Fruit fly (Drosophila melanogaster) whole organism, embryonic: ENCODE data around the gene CG16904.
A peak's percentile ranks its signal among the peaks of the same experiment; 100 is the strongest.

Source experiments
- B-H1 ChIP-seq: fragments of 200-800 bp; sonication (Bioruptor generic); IDR thresholded peaks from 3 replicates; pipeline ENCODE4 v1.3.6; 2022; ENCODE audit warnings: missing biosample characterization, missing genetic modification characterization
- Bdp1 ChIP-seq: fragments of 200-800 bp; sonication (Bioruptor generic); optimal IDR thresholded peaks from 3 replicates; lab custom pipeline; 2016; ENCODE audit warnings: missing biosample characterization, missing genetic modification characterization
- CG1024 ChIP-seq: fragments of 200-800 bp; sonication (Bioruptor generic); IDR thresholded peaks from 2 replicates; pipeline ENCODE4 v1.3.6; 2022; ENCODE audit warnings: missing biosample characterization, missing genetic modification characterization
- CG12219 ChIP-seq: fragments of 200-800 bp; sonication (Bioruptor generic); optimal IDR thresholded peaks from 3 replicates; lab custom pipeline; 2018; ENCODE audit warnings: missing biosample characterization, mild to moderate bottlenecking, missing genetic modification characterization
- CG13424 ChIP-seq: fragments of 200-800 bp; sonication (Bioruptor generic); optimal IDR thresholded peaks from 2 replicates; lab custom pipeline; 2019; ENCODE audit warnings: missing biosample characterization, mild to moderate bottlenecking, missing genetic modification characterization, moderate library complexity
- CG1529 ChIP-seq: fragments of 200-800 bp; sonication (Bioruptor generic); optimal IDR thresholded peaks from 3 replicates; lab custom pipeline; 2018; ENCODE audit warnings: missing biosample characterization, missing genetic modification characterization
- CG1647 ChIP-seq: fragments of 200-800 bp; sonication (Bioruptor generic); optimal IDR thresholded peaks from 3 replicates; lab custom pipeline; 2016; ENCODE audit warnings: missing biosample characterization, missing genetic modification characterization
- CG17328 ChIP-seq: fragments of 200-800 bp; sonication (Bioruptor generic); IDR thresholded peaks from 2 replicates; pipeline ENCODE4 v1.3.6; 2022; ENCODE audit warnings: missing biosample characterization, missing genetic modification characterization
- CG17612 ChIP-seq: fragments of 200-800 bp; sonication (Bioruptor generic); IDR thresholded peaks from 2 replicates; pipeline ENCODE4 v1.3.6; 2022; ENCODE audit warnings: missing biosample characterization, missing genetic modification characterization
- CG18476 ChIP-seq: fragments of 200-800 bp; sonication (Bioruptor generic); optimal IDR thresholded peaks from 2 replicates; lab custom pipeline; 2016; ENCODE audit warnings: missing biosample characterization, mild to moderate bottlenecking, missing genetic modification characterization
- CG2678 ChIP-seq: fragments of 200-800 bp; sonication (Bioruptor generic); optimal IDR thresholded peaks from 3 replicates; lab custom pipeline; 2019; ENCODE audit warnings: missing biosample characterization, mild to moderate bottlenecking, missing genetic modification characterization, moderate library complexity
- CG31224 ChIP-seq: fragments of 200-800 bp; sonication (Bioruptor generic); IDR thresholded peaks from 2 replicates; pipeline ENCODE4 v1.3.6; 2022; ENCODE audit warnings: missing biosample characterization, missing genetic modification characterization
- CG32532 ChIP-seq: fragments of 200-800 bp; sonication (Bioruptor generic); IDR thresholded peaks from 2 replicates; pipeline ENCODE4 v1.3.6; 2022; ENCODE audit warnings: missing biosample characterization, missing genetic modification characterization
- CG34422 ChIP-seq: fragments of 200-800 bp; sonication (Bioruptor generic); IDR thresholded peaks from 3 replicates; pipeline ENCODE4 v1.3.6; 2022; ENCODE audit warnings: missing biosample characterization, missing genetic modification characterization
- CG43689 ChIP-seq: fragments of 200-800 bp; sonication (Bioruptor generic); IDR thresholded peaks from 2 replicates; pipeline ENCODE4 v1.3.6; 2022; ENCODE audit warnings: missing biosample characterization, missing genetic modification characterization
- CG4820 ChIP-seq: fragments of 200-800 bp; sonication (Bioruptor generic); optimal IDR thresholded peaks from 3 replicates; lab custom pipeline; 2016; ENCODE audit warnings: missing biosample characterization, missing genetic modification characterization
- CG6272 ChIP-seq: fragments of 200-800 bp; sonication (Bioruptor generic); IDR thresholded peaks from 2 replicates; pipeline ENCODE4 v1.3.6; 2022; ENCODE audit warnings: missing biosample characterization, missing genetic modification characterization
- CG6791 ChIP-seq: fragments of 200-800 bp; sonication (Bioruptor generic); IDR thresholded peaks from 3 replicates; pipeline ENCODE4 v1.3.6; 2022; ENCODE audit warnings: missing biosample characterization, missing genetic modification characterization; ENCODE audit not compliant: partially characterized antibody
- CG7987 ChIP-seq: fragments of 200-800 bp; sonication (Bioruptor generic); optimal IDR thresholded peaks from 2 replicates; lab custom pipeline; 2018; ENCODE audit warnings: missing biosample characterization, mild to moderate bottlenecking, missing genetic modification characterization, moderate library complexity
- Hmr ChIP-seq: fragments of 200-800 bp; sonication (Bioruptor generic); optimal IDR thresholded peaks from 3 replicates; lab custom pipeline; 2017; ENCODE audit warnings: mild to moderate bottlenecking, missing biosample characterization, missing genetic modification reagents, missing genetic modification characterization
- Hsf ChIP-seq: fragments of 200-800 bp; sonication (Bioruptor generic); optimal IDR thresholded peaks from 3 replicates; lab custom pipeline; 2016; ENCODE audit warnings: missing biosample characterization, missing genetic modification characterization
- Myb ChIP-seq: fragments of 200-800 bp; sonication (Bioruptor generic); optimal IDR thresholded peaks from 2 replicates; lab custom pipeline; 2016; ENCODE audit warnings: missing biosample characterization, missing genetic modification characterization
- NC2α ChIP-seq: fragments of 200-800 bp; sonication (Bioruptor generic); optimal IDR thresholded peaks from 2 replicates; lab custom pipeline; 2016; ENCODE audit warnings: missing biosample characterization, missing genetic modification characterization
- Ptx1 ChIP-seq: fragments of 200-800 bp; sonication (Bioruptor generic); IDR thresholded peaks from 2 replicates; pipeline ENCODE4 v1.3.6; 2022; ENCODE audit warnings: missing biosample characterization, missing genetic modification characterization
- Rfx ChIP-seq: fragments of 200-800 bp; sonication (Bioruptor generic); IDR thresholded peaks from 2 replicates; pipeline ENCODE4 v1.3.6; 2022; ENCODE audit warnings: missing biosample characterization, missing genetic modification characterization
- Side ChIP-seq: fragments of 200-800 bp; sonication (Bioruptor generic); optimal IDR thresholded peaks from 2 replicates; lab custom pipeline; 2016; ENCODE audit warnings: missing biosample characterization, missing genetic modification characterization
- Sox100B ChIP-seq: fragments of 200-800 bp; sonication (Bioruptor generic); optimal IDR thresholded peaks from 3 replicates; lab custom pipeline; 2018; ENCODE audit warnings: missing biosample characterization, mild to moderate bottlenecking, missing genetic modification characterization
- Sox102F ChIP-seq: fragments of 200-800 bp; sonication (Bioruptor generic); optimal IDR thresholded peaks from 2 replicates; lab custom pipeline; 2018; ENCODE audit warnings: missing biosample characterization, mild to moderate bottlenecking, missing genetic modification characterization, moderate library complexity
- Usf ChIP-seq: fragments of 200-800 bp; sonication (Bioruptor generic); optimal IDR thresholded peaks from 2 replicates; lab custom pipeline; 2017; ENCODE audit warnings: missing genotype, missing biosample characterization, missing genetic modification characterization
- YL-1 ChIP-seq: fragments of 200-800 bp; sonication (Bioruptor generic); optimal IDR thresholded peaks from 3 replicates; lab custom pipeline; 2017; ENCODE audit warnings: missing biosample characterization, mild to moderate bottlenecking, missing genetic modification characterization
- bab2 ChIP-seq: fragments of 200-800 bp; sonication (Bioruptor generic); optimal IDR thresholded peaks from 2 replicates; lab custom pipeline; 2016; ENCODE audit warnings: missing biosample characterization, missing genetic modification characterization
- crp ChIP-seq, 2 experiments: fragments of 200-800 bp; sonication (Bioruptor generic); optimal IDR thresholded peaks; 2 replicates in 1 of 2; 3 replicates in 1 of 2; lab custom pipeline; 2017; ENCODE audit warnings: missing biosample characterization in 2 of 2, missing genetic modification characterization in 2 of 2, mild to moderate bottlenecking in 1 of 2, moderate library complexity in 1 of 2
- gsb ChIP-seq: fragments of 200-800 bp; sonication (Bioruptor generic); IDR thresholded peaks from 2 replicates; pipeline ENCODE4 v1.3.6; 2022; ENCODE audit warnings: missing biosample characterization, missing genetic modification characterization
- lab ChIP-seq: fragments of 200-800 bp; sonication (Bioruptor generic); optimal IDR thresholded peaks from 3 replicates; lab custom pipeline; 2017; ENCODE audit warnings: missing biosample characterization, missing genetic modification characterization, mild to moderate bottlenecking, moderate library complexity, missing genetic modification reagents
- lola ChIP-seq, 3 experiments: fragments of >200 bp in 2 of 3; fragments of 200-800 bp in 1 of 3; sonication (Bioruptor generic) in 1 of 3; optimal IDR thresholded peaks; 2 replicates each; lab custom pipeline; 2017 to 2019; ENCODE audit warnings: missing biosample characterization in 3 of 3, missing genetic modification characterization in 3 of 3, mild to moderate bottlenecking in 1 of 3, moderate library complexity in 1 of 3
- nerfin-2 ChIP-seq: fragments of 200-800 bp; sonication (Bioruptor generic); IDR thresholded peaks from 2 replicates; pipeline ENCODE4 v1.3.6; 2022; ENCODE audit warnings: missing biosample characterization, missing genetic modification characterization; ENCODE audit not compliant: partially characterized antibody
- org-1 ChIP-seq: fragments of 200-800 bp; sonication (Bioruptor generic); optimal IDR thresholded peaks from 2 replicates; lab custom pipeline; 2017; ENCODE audit warnings: missing biosample characterization, missing genetic modification characterization
- pb ChIP-seq: fragments of 200-800 bp; sonication (Bioruptor generic); optimal IDR thresholded peaks from 3 replicates; lab custom pipeline; 2016; ENCODE audit warnings: missing biosample characterization, missing genetic modification characterization
- pfk ChIP-seq: fragments of 200-800 bp; sonication (Bioruptor generic); optimal IDR thresholded peaks from 2 replicates; lab custom pipeline; 2018; ENCODE audit warnings: missing biosample characterization, mild to moderate bottlenecking, missing genetic modification characterization, moderate library complexity
- pros ChIP-seq: fragments of 200-800 bp; sonication (Bioruptor generic); optimal IDR thresholded peaks from 3 replicates; lab custom pipeline; 2019; ENCODE audit warnings: missing biosample characterization, mild to moderate bottlenecking, missing genetic modification characterization, moderate library complexity
- pzg ChIP-seq: fragments of 200-800 bp; sonication (Bioruptor generic); optimal IDR thresholded peaks from 3 replicates; lab custom pipeline; 2018; ENCODE audit warnings: missing biosample characterization, mild to moderate bottlenecking, missing genetic modification characterization, moderate library complexity
- rib ChIP-seq: fragments of 200-800 bp; sonication (Bioruptor generic); IDR thresholded peaks from 2 replicates; pipeline ENCODE4 v1.3.6; 2022; ENCODE audit warnings: missing biosample characterization, missing genetic modification characterization
- sna ChIP-seq: fragments of 200-800 bp; sonication (Bioruptor generic); IDR thresholded peaks from 2 replicates; pipeline ENCODE4 v1.3.6; 2022; ENCODE audit warnings: missing biosample characterization, missing genetic modification characterization; ENCODE audit not compliant: partially characterized antibody
- sqz ChIP-seq: fragments of 200-800 bp; sonication (Bioruptor generic); optimal IDR thresholded peaks from 3 replicates; lab custom pipeline; 2018; ENCODE audit warnings: missing biosample characterization, mild to moderate bottlenecking, missing genetic modification characterization
- ssp ChIP-seq: fragments of 200-800 bp; sonication (Bioruptor generic); IDR thresholded peaks from 2 replicates; pipeline ENCODE4 v1.3.6; 2022; ENCODE audit warnings: missing biosample characterization, missing genetic modification characterization
- tll ChIP-seq, 2 experiments: fragments of 200-800 bp in 1 of 2; fragments of >200 bp in 1 of 2; sonication (Bioruptor generic) in 1 of 2; optimal IDR thresholded peaks; 2 replicates each; lab custom pipeline; 2017 to 2019; ENCODE audit warnings: missing biosample characterization in 2 of 2, missing genetic modification characterization in 2 of 2, mild to moderate bottlenecking in 1 of 2, moderate library complexity in 1 of 2
- wek ChIP-seq: fragments of 200-800 bp; sonication (Bioruptor generic); optimal IDR thresholded peaks from 3 replicates; lab custom pipeline; 2018; ENCODE audit warnings: missing biosample characterization, mild to moderate bottlenecking, missing genetic modification characterization, moderate library complexity

Gene CG16904

DNA sequence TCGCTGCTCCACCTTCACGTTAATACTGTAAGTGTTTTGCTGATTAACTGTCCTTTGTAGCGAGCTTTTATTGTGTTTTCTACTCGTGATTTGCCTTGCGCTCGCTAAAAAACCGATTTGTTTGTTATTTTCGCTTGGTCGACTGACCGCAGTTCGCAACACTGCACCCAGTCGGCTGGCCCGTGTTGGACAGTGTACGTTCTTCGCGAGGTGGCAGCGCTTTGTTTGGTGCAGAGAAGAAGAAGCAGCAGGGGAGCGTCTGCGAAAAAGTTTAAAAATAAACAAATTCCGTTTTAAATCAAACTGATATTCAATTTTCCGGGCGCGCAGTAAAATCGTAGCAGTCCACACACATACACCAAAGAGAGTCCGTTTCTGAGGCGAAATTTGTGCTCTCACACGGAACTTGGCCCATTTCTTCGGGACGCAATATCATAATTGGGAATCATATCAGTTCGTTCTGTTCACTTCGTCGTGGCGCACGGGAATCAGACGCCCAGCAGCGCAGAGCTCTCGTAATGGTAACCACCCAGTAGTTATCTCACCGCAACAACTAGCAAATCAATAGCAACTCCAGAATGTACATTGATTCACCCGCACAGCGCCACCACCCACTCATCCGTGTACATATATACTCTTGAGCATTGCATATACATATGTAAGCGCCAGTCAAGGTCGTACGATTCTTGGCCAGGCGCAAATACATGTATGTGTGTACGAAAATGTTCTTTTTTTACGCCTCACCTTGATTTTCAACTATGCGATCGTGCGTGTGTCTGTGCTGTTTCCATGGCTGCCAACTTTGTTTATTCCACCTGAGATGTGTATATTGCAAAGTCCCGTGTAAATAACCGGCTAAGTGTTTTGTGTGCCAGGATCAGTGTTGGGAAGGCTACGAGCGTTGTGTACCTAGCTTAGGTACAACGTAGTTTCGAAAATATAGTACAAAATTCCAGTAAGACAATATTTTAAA lies 48.9 kb downstream of the CG16904 start, which contains the start of gene Naa80 (continued):
- TF ChIP-seq YL-1 (GFP tag; lab: Kevin White, UChicago) = peak; percentile 94
- peak; percentile 96 for TF ChIP-seq Myb (GFP tag; lab: Kevin White, UChicago)
- peak in 1 of 2 experiments; percentile 45 for TF ChIP-seq crp (GFP tag; optimal IDR thresholded peaks at IDR 0.05; lab: Kevin White, UChicago)
- TF ChIP-seq pzg (GFP tag; lab: Kevin White, UChicago) = peak; percentile 94
- TF ChIP-seq B-H1 (GFP tag; lab: Robert Waterston, UW) = no peak
- no peak for TF ChIP-seq sqz
- TF ChIP-seq CG13424 (tag; lab: Kevin White, UChicago) = peak; percentile 52
- no peak; the same call in 1 of the 2 replicates for TF ChIP-seq gsb (GFP tag; lab: Robert Waterston, UW)
- TF ChIP-seq CG1647 (GFP tag; lab: Kevin White, UChicago) = peak; percentile 73
- no peak for TF ChIP-seq lola (GFP tag; optimal IDR thresholded peaks at IDR 0.05; lab: Kevin White, UChicago)
- TF ChIP-seq pb (GFP tag; lab: Kevin White, UChicago) = peak; percentile 48
- TF ChIP-seq CG1529 (GFP tag; lab: Kevin White, UChicago) = no peak
- peak; percentile 90 for TF ChIP-seq rib (GFP tag; lab: Robert Waterston, UW)
- TF ChIP-seq CG17612 (GFP tag; lab: Robert Waterston, UW) = no peak
- TF ChIP-seq pros (GFP tag; lab: Kevin White, UChicago) = no peak
- peak; percentile 83 for TF ChIP-seq lab (GFP tag; lab: Kevin White, UChicago)
- peak; percentile 66 for TF ChIP-seq CG7987 (GFP tag; lab: Kevin White, UChicago)
- peak; percentile 10 for TF ChIP-seq Usf (GFP tag; lab: Kevin White, UChicago)
- no peak for TF ChIP-seq org-1 (GFP tag; lab: Kevin White, UChicago)
- peak; percentile 83 for TF ChIP-seq Side (GFP tag; lab: Kevin White, UChicago)
- TF ChIP-seq Rfx = peak; percentile 88
- no peak for TF ChIP-seq sna
- peak in 1 of 2 experiments; percentile 32 for TF ChIP-seq tll (GFP tag; optimal IDR thresholded peaks at IDR 0.05; lab: Kevin White, UChicago)
- TF ChIP-seq pfk (GFP tag; lab: Kevin White, UChicago) = no peak
- no peak for TF ChIP-seq Sox100B (GFP tag; lab: Kevin White, UChicago)
- TF ChIP-seq CG31224 (GFP tag; lab: Robert Waterston, UW) = peak; percentile 76
- TF ChIP-seq CG34422 = peak; percentile 80
- peak; percentile 43 for TF ChIP-seq CG18476 (GFP tag; lab: Kevin White, UChicago)
- TF ChIP-seq CG12219 (GFP tag; lab: Kevin White, UChicago) = no peak
- no peak; the same call in 1 of the 2 replicates for TF ChIP-seq CG17328 (GFP tag; lab: Robert Waterston, UW)
- peak; percentile 48; the same call in 1 of the 2 replicates for TF ChIP-seq CG1024
- no peak for TF ChIP-seq CG43689 (GFP tag; lab: Robert Waterston, UW)
- peak; percentile 75 for TF ChIP-seq Hsf (GFP tag; lab: Kevin White, UChicago)
- TF ChIP-seq nerfin-2 = peak; percentile 47; the same call in 1 of the 2 replicates
- TF ChIP-seq ssp (GFP tag; lab: Robert Waterston, UW) = peak; percentile 41; the same call in 1 of the 2 replicates
- TF ChIP-seq Ptx1 = peak; percentile 56
- TF ChIP-seq wek (GFP tag; lab: Kevin White, UChicago) = no peak
- TF ChIP-seq NC2α (GFP tag; lab: Kevin White, UChicago) = peak; percentile 57
- peak; percentile 61; the same call in 1 of the 2 replicates for TF ChIP-seq CG32532 (GFP tag; lab: Robert Waterston, UW)
- no peak for TF ChIP-seq Sox102F (GFP tag; lab: Kevin White, UChicago)
- TF ChIP-seq bab2 (GFP tag; lab: Kevin White, UChicago) = peak; percentile 66
- peak; percentile 61; the same call in 1 of the 3 replicates for TF ChIP-seq CG6791 (GFP tag; lab: Robert Waterston, UW)
- no peak for TF ChIP-seq CG6272
- no peak for TF ChIP-seq CG2678 (tag; lab: Kevin White, UChicago)
- peak; percentile 83 for TF ChIP-seq Hmr
- peak; percentile 58 for TF ChIP-seq Bdp1 (GFP tag; lab: Kevin White, UChicago)
- TF ChIP-seq CG4820 (GFP tag; lab: Kevin White, UChicago) = peak; percentile 8
